Worm (Caenorhabditis elegans): Measurements from ENCODE around the gene sqrd-1.

DNA sequence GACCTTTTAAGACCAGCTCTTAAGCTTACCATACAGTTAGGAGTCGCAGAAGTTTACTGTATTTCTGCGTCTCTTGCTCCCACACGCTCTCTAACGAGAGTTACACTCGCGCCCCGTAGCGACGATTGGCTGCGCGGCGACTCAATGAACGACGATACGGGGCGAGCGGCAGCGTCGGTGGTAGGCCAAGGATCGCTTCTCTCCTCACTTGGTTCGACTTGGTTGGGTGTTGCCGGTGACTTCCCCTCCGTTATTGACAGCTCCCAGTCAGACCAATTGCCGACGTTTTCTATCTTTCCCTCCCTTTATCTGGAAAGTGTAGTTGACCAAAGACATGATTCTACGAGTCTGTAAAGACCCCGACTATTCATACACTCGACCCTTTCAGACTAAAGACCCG, 35.9 kb downstream of the sqrd-1 start:
- TF ChIP-seq ces-1 (GFP tag; optimal IDR thresholded peaks at IDR 0.05) = no peak
- no peak for TF ChIP-seq mep-1 (tag; optimal IDR thresholded peaks at IDR 0.05)
- no peak for TF ChIP-seq egl-27 (tag; optimal IDR thresholded peaks at IDR 0.05)
- TF ChIP-seq pqm-1 (tag; optimal IDR thresholded peaks at IDR 0.05) = no peak
- TF ChIP-seq aly-2 (tag; optimal IDR thresholded peaks at IDR 0.05) = no peak
- TF ChIP-seq lin-35 (GFP tag; optimal IDR thresholded peaks at IDR 0.05) = no peak
- no peak for TF ChIP-seq sptf-1 (tag; optimal IDR thresholded peaks at IDR 0.05)
- TF ChIP-seq skn-1 (tag; optimal IDR thresholded peaks at IDR 0.05) = no peak
- TF ChIP-seq zag-1 (tag; optimal IDR thresholded peaks at IDR 0.05) = no peak
- no peak for TF ChIP-seq elt-2 (tag; optimal IDR thresholded peaks at IDR 0.05)
- no peak for TF ChIP-seq nhr-11 (tag; optimal IDR thresholded peaks at IDR 0.05)
